Worm (Caenorhabditis elegans): ENCODE data around the gene sel-5.

DNA sequence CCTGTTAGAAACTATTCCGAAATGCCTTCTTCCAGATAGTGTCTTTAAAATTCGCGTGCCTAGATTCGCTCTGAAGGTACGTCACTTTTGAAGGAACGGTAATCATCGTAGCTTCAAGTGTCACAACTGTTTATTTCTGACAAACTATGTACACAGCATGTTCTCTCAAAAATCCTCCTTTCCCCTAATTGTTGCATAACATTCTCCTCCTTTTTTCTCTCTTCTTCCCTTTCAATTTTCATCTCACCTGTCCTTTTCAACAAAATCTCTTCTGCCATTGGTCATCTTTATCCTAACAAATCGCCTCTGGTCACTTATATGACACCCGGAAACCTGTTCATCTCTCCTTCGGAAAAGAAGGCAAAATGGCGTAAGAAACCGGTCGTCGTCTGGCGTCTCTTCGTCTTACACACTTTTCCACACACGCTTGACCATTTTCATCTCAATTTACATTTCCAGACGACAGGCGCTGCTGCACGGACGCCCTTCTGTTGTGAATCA lies 37.9 kb upstream of the sel-5 start, which contains the start of gene lips-3:
- no peak for TF ChIP-seq snpc-4 (tag; optimal IDR thresholded peaks at IDR 0.05)
- TF ChIP-seq unc-62 (GFP tag; optimal IDR thresholded peaks at IDR 0.05): peak; percentile 7
- TF ChIP-seq elt-3 (tag; optimal IDR thresholded peaks at IDR 0.05): no peak
- no peak for TF ChIP-seq bed-3 (GFP tag; optimal IDR thresholded peaks at IDR 0.05)
- TF ChIP-seq lin-32 (GFP tag; optimal IDR thresholded peaks at IDR 0.05): no peak
- no peak for TF ChIP-seq mls-2 (tag; optimal IDR thresholded peaks at IDR 0.05)
- TF ChIP-seq nhr-12 (tag; optimal IDR thresholded peaks at IDR 0.05): no peak
- TF ChIP-seq nhr-28 (tag; optimal IDR thresholded peaks at IDR 0.05): no peak
- TF ChIP-seq nhr-2 (tag; optimal IDR thresholded peaks at IDR 0.05): no peak
- TF ChIP-seq elt-1 (tag; optimal IDR thresholded peaks at IDR 0.05; ENCODE audit: borderline replicate concordance, insufficient read depth): no peak
- TF ChIP-seq lsy-2 (tag; optimal IDR thresholded peaks at IDR 0.05): no peak
- TF ChIP-seq lin-13 (tag; optimal IDR thresholded peaks at IDR 0.05): no peak
